Fruit fly (Drosophila melanogaster) whole organism, embryonic: ENCODE measurements around the gene CG31211.

ENCODE experiments used
- Antp ChIP-seq: fragments of 200-800 bp; sonication (Bioruptor generic); optimal IDR thresholded peaks from 3 replicates; lab custom pipeline; 2016; ENCODE audit warnings: missing biosample characterization, missing genetic modification characterization
- Asciz ChIP-seq: fragments of 200-800 bp; sonication (Bioruptor generic); optimal IDR thresholded peaks from 2 replicates; lab custom pipeline; 2017; ENCODE audit warnings: missing biosample characterization, mild to moderate bottlenecking, missing genetic modification characterization, missing genetic modification reagents
- Awh ChIP-seq: fragments of 200-800 bp; sonication (Bioruptor generic); IDR thresholded peaks from 2 replicates; pipeline ENCODE4, ENCODE4 v1.3.6; 2022; ENCODE audit warnings: missing biosample characterization, missing genetic modification characterization
- B-H1 ChIP-seq: fragments of 200-800 bp; sonication (Bioruptor generic); IDR thresholded peaks from 3 replicates; pipeline ENCODE4 v1.3.6; 2022; ENCODE audit warnings: missing biosample characterization, missing genetic modification characterization
- CG1024 ChIP-seq: fragments of 200-800 bp; sonication (Bioruptor generic); IDR thresholded peaks from 2 replicates; pipeline ENCODE4 v1.3.6; 2022; ENCODE audit warnings: missing biosample characterization, missing genetic modification characterization
- CG10366 ChIP-seq: fragments of 200-800 bp; sonication (Bioruptor generic); IDR thresholded peaks from 2 replicates; pipeline ENCODE4 v1.3.6; 2022; ENCODE audit warnings: missing biosample characterization, missing genetic modification characterization
- CG11695 ChIP-seq: fragments of 200-800 bp; sonication (Bioruptor generic); IDR thresholded peaks from 3 replicates; pipeline ENCODE4 v1.3.6; 2022; ENCODE audit warnings: missing biosample characterization, missing genetic modification characterization
- CG12769 ChIP-seq: fragments of 200-800 bp; sonication (Bioruptor generic); optimal IDR thresholded peaks from 2 replicates; lab custom pipeline; 2019; ENCODE audit warnings: missing biosample characterization, mild to moderate bottlenecking, missing genetic modification characterization, moderate library complexity
- CG13424 ChIP-seq: fragments of 200-800 bp; sonication (Bioruptor generic); optimal IDR thresholded peaks from 2 replicates; lab custom pipeline; 2019; ENCODE audit warnings: missing biosample characterization, mild to moderate bottlenecking, missing genetic modification characterization, moderate library complexity
- CG14014 ChIP-seq: fragments of 200-800 bp; sonication (Bioruptor generic); IDR thresholded peaks from 2 replicates; pipeline ENCODE4 v1.3.6; 2022; ENCODE audit warnings: missing biosample characterization, missing genetic modification characterization
- CG1529 ChIP-seq: fragments of 200-800 bp; sonication (Bioruptor generic); optimal IDR thresholded peaks from 3 replicates; lab custom pipeline; 2018; ENCODE audit warnings: missing biosample characterization, missing genetic modification characterization
- CG15514 ChIP-seq: fragments of 200-800 bp; sonication (Bioruptor generic); optimal IDR thresholded peaks from 3 replicates; lab custom pipeline; 2017; ENCODE audit warnings: missing biosample characterization, missing genetic modification characterization, mild to moderate bottlenecking, moderate library complexity, missing genetic modification reagents
- CG16815 ChIP-seq: fragments of 200-800 bp; sonication (Bioruptor generic); optimal IDR thresholded peaks from 3 replicates; lab custom pipeline; 2017; ENCODE audit warnings: missing biosample characterization, mild to moderate bottlenecking, missing genetic modification characterization
- CG18599 ChIP-seq: fragments of 200-800 bp; sonication (Bioruptor generic); optimal IDR thresholded peaks from 3 replicates; lab custom pipeline; 2017; ENCODE audit warnings: missing biosample characterization, missing genetic modification characterization, mild to moderate bottlenecking, moderate library complexity, missing genetic modification reagents
- CG2202 ChIP-seq: fragments of 200-800 bp; sonication (Bioruptor generic); optimal IDR thresholded peaks from 2 replicates; lab custom pipeline; 2018; ENCODE audit warnings: missing biosample characterization, mild to moderate bottlenecking, missing genetic modification characterization
- CG30403 ChIP-seq: fragments of 200-800 bp; sonication (Bioruptor generic); optimal IDR thresholded peaks from 3 replicates; lab custom pipeline; 2016; ENCODE audit warnings: missing biosample characterization, missing genetic modification characterization
- CG31365 ChIP-seq: fragments of 200-800 bp; sonication (Bioruptor generic); optimal IDR thresholded peaks from 2 replicates; lab custom pipeline; 2018; ENCODE audit warnings: missing biosample characterization, mild to moderate bottlenecking, missing genetic modification characterization
- CG4328 ChIP-seq: fragments of 200-800 bp; sonication (Bioruptor generic); optimal IDR thresholded peaks from 3 replicates; lab custom pipeline; 2017; ENCODE audit warnings: missing biosample characterization, missing genetic modification reagents, missing genetic modification characterization
- CG5245 ChIP-seq: fragments of 200-800 bp; sonication (Bioruptor generic); optimal IDR thresholded peaks from 3 replicates; lab custom pipeline; 2016; ENCODE audit warnings: missing biosample characterization, missing genetic modification characterization
- CG6254 ChIP-seq: fragments of 200-800 bp; sonication (Bioruptor generic); optimal IDR thresholded peaks from 3 replicates; lab custom pipeline; 2017; ENCODE audit warnings: mild to moderate bottlenecking, missing biosample characterization, missing genetic modification reagents, missing genetic modification characterization
- CG6272 ChIP-seq: fragments of 200-800 bp; sonication (Bioruptor generic); IDR thresholded peaks from 2 replicates; pipeline ENCODE4 v1.3.6; 2022; ENCODE audit warnings: missing biosample characterization, missing genetic modification characterization
- CG6683 ChIP-seq: fragments of 200-800 bp; sonication (Bioruptor generic); optimal IDR thresholded peaks from 2 replicates; lab custom pipeline; 2017; ENCODE audit warnings: missing biosample characterization, mild to moderate bottlenecking, missing genetic modification characterization, missing genetic modification reagents
- CG6765 ChIP-seq: fragments of 200-800 bp; sonication (Bioruptor generic); optimal IDR thresholded peaks from 3 replicates; lab custom pipeline; 2017; ENCODE audit warnings: missing biosample characterization, mild to moderate bottlenecking, missing genetic modification characterization
- CHES-1-like ChIP-seq: fragments of 200-800 bp; sonication (Bioruptor generic); optimal IDR thresholded peaks from 2 replicates; lab custom pipeline; 2016; ENCODE audit warnings: missing biosample characterization, missing genetic modification characterization
- Fer1 ChIP-seq: fragments of 200-800 bp; sonication (Bioruptor generic); optimal IDR thresholded peaks from 2 replicates; lab custom pipeline; 2017; ENCODE audit warnings: missing biosample characterization, mild to moderate bottlenecking, missing genetic modification characterization
- Fer3 ChIP-seq: fragments of 200-800 bp; sonication (Bioruptor generic); optimal IDR thresholded peaks from 2 replicates; lab custom pipeline; 2018; ENCODE audit warnings: missing biosample characterization, mild to moderate bottlenecking, missing genetic modification characterization, moderate library complexity
- Hsf ChIP-seq: fragments of 200-800 bp; sonication (Bioruptor generic); optimal IDR thresholded peaks from 3 replicates; lab custom pipeline; 2016; ENCODE audit warnings: missing biosample characterization, missing genetic modification characterization
- Lpt ChIP-seq: fragments of >200 bp; optimal IDR thresholded peaks from 2 replicates; lab custom pipeline; 2018; ENCODE audit warnings: missing biosample characterization, missing genetic modification characterization
- Meics ChIP-seq: fragments of 200-800 bp; sonication (Bioruptor generic); optimal IDR thresholded peaks from 2 replicates; lab custom pipeline; 2017; ENCODE audit warnings: missing biosample characterization, mild to moderate bottlenecking, missing genetic modification characterization
- Sin3A ChIP-seq: fragments of >200 bp; optimal IDR thresholded peaks from 2 replicates; lab custom pipeline; 2018
- Xbp1 ChIP-seq: fragments of 200-800 bp; sonication (Bioruptor generic); optimal IDR thresholded peaks from 3 replicates; lab custom pipeline; 2016; ENCODE audit warnings: missing biosample characterization, mild to moderate bottlenecking, missing genetic modification characterization
- ase ChIP-seq: fragments of 200-800 bp; sonication (Bioruptor generic); IDR thresholded peaks from 3 replicates; pipeline ENCODE4 v1.3.6; 2022; ENCODE audit warnings: missing biosample characterization, missing genetic modification characterization
- bigmax ChIP-seq: fragments of 200-800 bp; sonication (Bioruptor generic); optimal IDR thresholded peaks from 2 replicates; lab custom pipeline; 2018; ENCODE audit warnings: missing biosample characterization, mild to moderate bottlenecking, missing genetic modification characterization
- cad ChIP-seq: fragments of >200 bp; optimal IDR thresholded peaks from 2 replicates; lab custom pipeline; 2017; ENCODE audit warnings: missing biosample characterization, missing genetic modification characterization
- chn ChIP-seq: fragments of 200-800 bp; sonication (Bioruptor generic); optimal IDR thresholded peaks from 2 replicates; lab custom pipeline; 2016; ENCODE audit warnings: missing biosample characterization, missing genetic modification characterization
- dpn ChIP-seq, 2 experiments: fragments of 200-800 bp; sonication (Bioruptor generic); optimal IDR thresholded peaks; 3 replicates each; lab custom pipeline; 2016; ENCODE audit warnings: missing biosample characterization in 2 of 2, missing genetic modification characterization in 2 of 2
- gcm2 ChIP-seq: fragments of 200-800 bp; sonication (Bioruptor generic); optimal IDR thresholded peaks from 2 replicates; lab custom pipeline; 2016; ENCODE audit warnings: missing biosample characterization, missing genetic modification characterization
- gsb-n ChIP-seq: fragments of 200-800 bp; sonication (Bioruptor generic); optimal IDR thresholded peaks from 3 replicates; lab custom pipeline; 2018; ENCODE audit warnings: missing biosample characterization, mild to moderate bottlenecking, missing genetic modification characterization
- lab ChIP-seq: fragments of 200-800 bp; sonication (Bioruptor generic); optimal IDR thresholded peaks from 3 replicates; lab custom pipeline; 2017; ENCODE audit warnings: missing biosample characterization, missing genetic modification characterization, mild to moderate bottlenecking, moderate library complexity, missing genetic modification reagents
- maf-S ChIP-seq: fragments of 200-800 bp; sonication (Bioruptor generic); optimal IDR thresholded peaks from 2 replicates; lab custom pipeline; 2016; ENCODE audit warnings: missing biosample characterization, missing genetic modification characterization
- nerfin-1 ChIP-seq: fragments of 200-800 bp; sonication (Bioruptor generic); optimal IDR thresholded peaks from 3 replicates; lab custom pipeline; 2019; ENCODE audit warnings: missing biosample characterization, mild to moderate bottlenecking, missing genetic modification characterization, moderate library complexity
- nmo ChIP-seq: fragments of 200-800 bp; sonication (Bioruptor generic); optimal IDR thresholded peaks from 2 replicates; lab custom pipeline; 2018; ENCODE audit warnings: missing biosample characterization, mild to moderate bottlenecking, missing genetic modification characterization, moderate library complexity
- ranshi ChIP-seq: fragments of 200-800 bp; sonication (Bioruptor generic); IDR thresholded peaks from 2 replicates; pipeline ENCODE4 v1.3.6; 2022; ENCODE audit warnings: missing biosample characterization, missing genetic modification characterization
- sens ChIP-seq: fragments of 200-800 bp; sonication (Bioruptor generic); peaks from one replicate; lab custom pipeline; 2016; ENCODE audit warnings: missing biosample characterization, missing genetic modification characterization
- tap ChIP-seq: fragments of 200-800 bp; optimal IDR thresholded peaks from 3 replicates; lab custom pipeline; 2019; ENCODE audit warnings: missing biosample characterization, mild to moderate bottlenecking, missing genetic modification characterization, moderate library complexity
- trem ChIP-seq: fragments of 200-800 bp; optimal IDR thresholded peaks from 3 replicates; lab custom pipeline; 2019; ENCODE audit warnings: missing biosample characterization, mild to moderate bottlenecking, missing genetic modification characterization, moderate library complexity
- unpg ChIP-seq: fragments of 200-800 bp; sonication (Bioruptor generic); optimal IDR thresholded peaks from 3 replicates; lab custom pipeline; 2018; ENCODE audit warnings: missing biosample characterization, mild to moderate bottlenecking, missing genetic modification characterization, moderate library complexity
- vvl ChIP-seq: fragments of 200-800 bp; sonication (Bioruptor generic); IDR thresholded peaks from 2 replicates; pipeline ENCODE4 v1.3.6; 2022; ENCODE audit warnings: missing biosample characterization, missing genetic modification characterization
- yki ChIP-seq: fragments of >200 bp; optimal IDR thresholded peaks from 3 replicates; lab custom pipeline; 2018

The CG31211 gene

dm6 chr3R:11949387-11950029 is at the start of gene CG31211 (continued):
- TF ChIP-seq CG6254 (peak; percentile 65), CG13424 (tag; lab: Kevin White, UChicago) (peak; percentile 14), chn (GFP tag; lab: Kevin White, UChicago) (peak; percentile 18), CG1529 (no peak), CG6683 (GFP tag; lab: Kevin White, UChicago) (no peak), tap (tag; lab: Kevin White, UChicago) (no peak), ase (GFP tag; lab: Robert Waterston, UW) (no peak), CG2202 (no peak), CG16815 (no peak), nerfin-1 (no peak), CG6765 (no peak), Lpt (GFP tag; lab: Kevin White, UChicago) (no peak), gcm2 (GFP tag; lab: Kevin White, UChicago) (peak; percentile 14), CG5245 (GFP tag; lab: Kevin White, UChicago) (no peak)

DNA sequence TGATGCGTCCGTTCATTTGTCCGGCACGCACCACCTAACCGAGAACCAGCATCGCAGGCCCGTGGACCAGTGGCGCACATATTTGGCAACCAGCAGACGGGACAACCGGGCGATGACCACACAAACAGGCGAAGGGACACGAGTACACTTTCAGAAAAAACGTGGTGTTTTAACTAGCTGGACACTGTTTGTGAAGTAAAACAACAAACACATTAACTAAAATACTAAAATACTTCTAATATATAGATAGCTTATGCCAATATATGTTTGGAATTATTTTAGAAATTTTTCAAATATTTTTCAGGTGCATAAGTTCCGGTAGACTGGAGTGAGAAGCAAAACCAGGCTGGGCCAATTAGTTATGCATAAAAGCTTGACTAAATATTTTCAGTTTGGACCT is 46.6 kb upstream of the CG31211 start:
- TF ChIP-seq CG14014 (no peak), CG15514 (GFP tag; lab: Kevin White, UChicago) (no peak), CG11695 (GFP tag; lab: Robert Waterston, UW) (no peak), Hsf (GFP tag; lab: Kevin White, UChicago) (no peak), nmo (GFP tag; lab: Kevin White, UChicago) (no peak)

DNA sequence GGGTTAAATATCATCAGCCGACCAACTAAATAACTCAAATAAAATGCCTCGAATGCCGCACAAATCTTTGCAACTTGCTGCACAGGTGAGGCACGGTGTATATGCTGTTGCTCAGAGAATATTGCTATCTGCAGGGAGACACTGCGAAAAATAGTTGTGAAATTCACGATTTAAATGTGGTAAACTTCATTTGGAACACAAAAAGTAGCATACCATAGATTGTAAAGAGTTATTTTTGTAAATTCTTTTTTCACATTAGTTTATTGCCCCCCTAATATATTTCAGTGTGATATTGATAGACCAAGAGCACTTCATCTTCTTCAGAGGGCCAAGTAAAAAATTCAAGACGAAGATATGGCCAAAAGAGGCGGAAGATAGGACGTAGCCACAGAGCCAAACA is 28.9 kb upstream of the CG31211 start:
- TF ChIP-seq yki (lab: Kevin White, UChicago) (no peak), CG30403 (GFP tag; lab: Kevin White, UChicago) (peak; percentile 8), bigmax (GFP tag; lab: Kevin White, UChicago) (no peak), lab (GFP tag; lab: Kevin White, UChicago) (peak; percentile 52), CG1024 (GFP tag; lab: Robert Waterston, UW) (0 out of 2 replicates have a peak, but pooled peaks have one; percentile 3), CG6272 (no peak), Xbp1 (GFP tag; lab: Kevin White, UChicago) (peak; percentile 30), Awh (GFP tag; lab: Robert Waterston, UW) (no peak), ranshi (peak; percentile 25; the same call in 1 of the 2 replicates), CHES-1-like (GFP tag; lab: Kevin White, UChicago) (no peak), Fer3 (tag; lab: Kevin White, UChicago) (peak; percentile 20), vvl (peak; percentile 65; the same call in 1 of the 2 replicates), Fer1 (GFP tag; lab: Kevin White, UChicago) (no peak), dpn (GFP tag; optimal IDR thresholded peaks at IDR 0.05; lab: Kevin White, UChicago) (peak in 1 of 2 experiments; percentile 6), cad (GFP tag; lab: Kevin White, UChicago) (no peak), CG4328 (GFP tag; lab: Kevin White, UChicago) (no peak), CG10366 (GFP tag; lab: Robert Waterston, UW) (peak; percentile 21; the same call in 1 of the 2 replicates), CG2202 (no peak), unpg (GFP tag; lab: Kevin White, UChicago) (no peak), Sin3A (lab: Kevin White, UChicago) (no peak), Asciz (GFP tag; lab: Kevin White, UChicago) (no peak), B-H1 (GFP tag; lab: Robert Waterston, UW) (peak; percentile 50; the same call in 2 of the 3 replicates), CG31365 (tag; lab: Kevin White, UChicago) (no peak), trem (tag; lab: Kevin White, UChicago) (no peak), CG18599 (GFP tag; lab: Kevin White, UChicago) (peak; percentile 43), sens (GFP tag; lab: Kevin White, UChicago) (peak; percentile 87), Meics (GFP tag; lab: Kevin White, UChicago) (peak; percentile 22), maf-S (GFP tag; lab: Kevin White, UChicago) (no peak), CG12769 (tag; lab: Kevin White, UChicago) (peak; percentile 20), gsb-n (tag; lab: Kevin White, UChicago) (no peak), Antp (peak; percentile 35)
